Fruit fly (Drosophila melanogaster) whole organism, wandering third instar larva: ENCODE data around the gene phtm.

Experiments
- Abd-B ChIP-seq: fragments of >200 bp; optimal IDR thresholded peaks from 2 replicates; lab custom pipeline; 2017; ENCODE audit warnings: missing biosample characterization, missing genetic modification characterization
- CG32264 ChIP-seq: fragments of 200-800 bp; sonication (Bioruptor generic); optimal IDR thresholded peaks from 2 replicates; lab custom pipeline; 2016; ENCODE audit warnings: missing biosample characterization, missing genetic modification characterization
- CG9705 ChIP-seq: fragments of 200-800 bp; sonication (Bioruptor generic); optimal IDR thresholded peaks from 2 replicates; lab custom pipeline; 2018; ENCODE audit warnings: missing biosample characterization, mild to moderate bottlenecking, missing genetic modification characterization
- CrebA ChIP-seq: fragments of 200-800 bp; sonication (Bioruptor generic); optimal IDR thresholded peaks from 2 replicates; lab custom pipeline; 2016; ENCODE audit warnings: missing biosample characterization, mild to moderate bottlenecking, missing genetic modification characterization, borderline replicate concordance
- Dfd ChIP-seq: fragments of >200 bp; optimal IDR thresholded peaks from 2 replicates; lab custom pipeline; 2017; ENCODE audit warnings: missing biosample characterization, missing genetic modification characterization
- Dif ChIP-seq: fragments of 200-275, 200-300 bp; sonication (Bioruptor generic); optimal IDR thresholded peaks from 2 replicates; lab custom pipeline; 2018; ENCODE audit warnings: missing biosample characterization, missing genetic modification characterization; ENCODE audit not compliant: partially characterized antibody
- GATAd ChIP-seq: sonication (Bioruptor generic); optimal IDR thresholded peaks from 2 replicates; lab custom pipeline; 2016; ENCODE audit warnings: missing biosample characterization, missing genetic modification characterization
- HLH106 ChIP-seq: fragments of 200-800 bp; optimal IDR thresholded peaks from 3 replicates; lab custom pipeline; 2019; ENCODE audit warnings: missing biosample characterization, mild to moderate bottlenecking, missing genetic modification characterization, moderate library complexity
- Hnf4 ChIP-seq: fragments of 200-800 bp; sonication (Bioruptor generic); optimal IDR thresholded peaks from 2 replicates; lab custom pipeline; 2016; ENCODE audit warnings: missing biosample characterization, mild to moderate bottlenecking, missing genetic modification characterization
- Hr78 ChIP-seq: fragments of >200 bp; optimal IDR thresholded peaks from 2 replicates; lab custom pipeline; 2017; ENCODE audit warnings: missing biosample characterization, missing genetic modification characterization
- Hr83 ChIP-seq: fragments of 200-300 bp; sonication (Bioruptor generic); optimal IDR thresholded peaks from 2 replicates; lab custom pipeline; 2016; ENCODE audit warnings: missing biosample characterization, mild to moderate bottlenecking, missing genetic modification characterization, moderate library complexity; ENCODE audit not compliant: poor library complexity, severe bottlenecking
- Myc ChIP-seq: fragments of >200 bp; optimal IDR thresholded peaks from 2 replicates; lab custom pipeline; 2017
- N ChIP-seq: fragments of >200 bp; optimal IDR thresholded peaks from 2 replicates; lab custom pipeline; 2018; ENCODE audit warnings: missing biosample characterization, missing external identifiers, missing genetic modification characterization
- OdsH ChIP-seq: fragments of 200-800 bp; sonication (Bioruptor generic); optimal IDR thresholded peaks from 2 replicates; lab custom pipeline; 2016; ENCODE audit warnings: missing biosample characterization, mild to moderate bottlenecking, missing genetic modification characterization
- Sp1 ChIP-seq: fragments of 200-800 bp; sonication (Bioruptor generic); optimal IDR thresholded peaks from 3 replicates; lab custom pipeline; 2019; ENCODE audit warnings: missing biosample characterization, mild to moderate bottlenecking, missing genetic modification characterization, moderate library complexity
- Vsx2 ChIP-seq: fragments of 200-300, 225-300 bp; sonication (Bioruptor generic); optimal IDR thresholded peaks from 2 replicates; lab custom pipeline; 2018; ENCODE audit warnings: missing biosample characterization, missing genetic modification characterization; ENCODE audit not compliant: partially characterized antibody
- dl ChIP-seq, 2 experiments: fragments of 175-275, 200-275 bp in 1 of 2; fragments of 200-275 bp in 1 of 2; sonication (Bioruptor generic); optimal IDR thresholded peaks; lab custom pipeline; 2018; ENCODE audit warnings: mild to moderate bottlenecking in 2 of 2, missing biosample characterization in 2 of 2, missing genetic modification characterization in 2 of 2, moderate library complexity in 2 of 2; ENCODE audit not compliant: partially characterized antibody in 2 of 2, insufficient read depth in 1 of 2
- ey ChIP-seq: fragments of 200-800 bp; sonication (Bioruptor generic); optimal IDR thresholded peaks from 2 replicates; lab custom pipeline; 2016; ENCODE audit warnings: missing biosample characterization, missing genetic modification characterization
- foxo ChIP-seq, 2 experiments: fragments of 200-800 bp; sonication (Bioruptor generic); optimal IDR thresholded peaks; 2 replicates in 1 of 2; 3 replicates in 1 of 2; lab custom pipeline; 2016 to 2017; ENCODE audit warnings: missing biosample characterization in 2 of 2, missing genetic modification characterization in 2 of 2
- fru ChIP-seq: fragments of 200-800 bp; sonication (Bioruptor generic); optimal IDR thresholded peaks from 3 replicates; lab custom pipeline; 2016; ENCODE audit warnings: missing biosample characterization, mild to moderate bottlenecking, missing genetic modification characterization
- h ChIP-seq: fragments of 200-800 bp; sonication (Bioruptor generic); optimal IDR thresholded peaks from 3 replicates; lab custom pipeline; 2016; ENCODE audit warnings: missing biosample characterization, mild to moderate bottlenecking, missing genetic modification characterization
- pan ChIP-seq: fragments of >200 bp; optimal IDR thresholded peaks from 2 replicates; lab custom pipeline; 2017
- psq ChIP-seq: fragments of 200-800 bp; sonication (Bioruptor generic); optimal IDR thresholded peaks from 3 replicates; lab custom pipeline; 2017; ENCODE audit warnings: missing biosample characterization, mild to moderate bottlenecking, missing genetic modification characterization, moderate library complexity
- rgr ChIP-seq: fragments of 200-800 bp; sonication (Bioruptor generic); optimal IDR thresholded peaks from 3 replicates; lab custom pipeline; 2016; ENCODE audit warnings: missing biosample characterization, mild to moderate bottlenecking, missing genetic modification characterization
- sage ChIP-seq: fragments of 200-800 bp; sonication (Bioruptor generic); optimal IDR thresholded peaks from 2 replicates; lab custom pipeline; 2016; ENCODE audit warnings: missing biosample characterization, mild to moderate bottlenecking, missing genetic modification characterization
- tai ChIP-seq: sonication (Bioruptor generic); optimal IDR thresholded peaks from 2 replicates; lab custom pipeline; 2016; ENCODE audit warnings: missing biosample characterization, missing genetic modification characterization
- woc ChIP-seq: sonication (Bioruptor generic); optimal IDR thresholded peaks from 2 replicates; lab custom pipeline; 2016; ENCODE audit warnings: missing biosample characterization, mild to moderate bottlenecking, missing genetic modification characterization

Gene phtm

DNA sequence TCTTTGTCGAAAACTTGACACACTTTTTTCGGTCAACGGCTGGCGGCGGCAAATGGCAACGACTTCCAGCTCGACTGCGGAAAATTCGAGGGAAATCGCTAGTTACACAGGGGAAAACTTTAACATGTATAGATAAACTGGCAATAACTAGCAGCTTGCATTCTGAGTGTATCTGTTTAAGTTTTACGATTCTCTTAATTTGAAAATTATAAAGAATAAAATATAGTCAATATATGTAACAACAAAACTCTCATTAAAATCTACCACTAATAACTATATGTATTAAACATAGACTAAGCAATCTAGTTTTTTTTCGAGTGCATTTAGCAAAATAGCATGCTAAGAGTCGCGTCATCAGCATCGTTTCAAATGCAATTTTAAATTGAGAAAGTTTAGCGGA is 22.2 kb upstream of the phtm start:
- TF ChIP-seq ey (GFP tag; lab: Kevin White, UChicago), result no peak
- no peak for TF ChIP-seq pan (lab: Kevin White, UChicago)
- no peak for TF ChIP-seq CG9705 (GFP tag; lab: Kevin White, UChicago)
- TF ChIP-seq psq (GFP tag; lab: Kevin White, UChicago), result no peak
- TF ChIP-seq Dfd, result no peak
- TF ChIP-seq h (GFP tag; lab: Kevin White, UChicago), result no peak
- TF ChIP-seq OdsH (GFP tag; lab: Kevin White, UChicago), result no peak
- TF ChIP-seq Sp1 (GFP tag; lab: Kevin White, UChicago), result no peak
- no peak for TF ChIP-seq dl (GFP tag; optimal IDR thresholded peaks at IDR 0.05; lab: Kevin White, UChicago; ENCODE audit: insufficient read depth in 1 of 2, partially characterized antibody in 2 of 2)
- no peak for TF ChIP-seq woc (GFP tag; lab: Kevin White, UChicago)
- TF ChIP-seq Abd-B (GFP tag; lab: Kevin White, UChicago), result no peak

DNA sequence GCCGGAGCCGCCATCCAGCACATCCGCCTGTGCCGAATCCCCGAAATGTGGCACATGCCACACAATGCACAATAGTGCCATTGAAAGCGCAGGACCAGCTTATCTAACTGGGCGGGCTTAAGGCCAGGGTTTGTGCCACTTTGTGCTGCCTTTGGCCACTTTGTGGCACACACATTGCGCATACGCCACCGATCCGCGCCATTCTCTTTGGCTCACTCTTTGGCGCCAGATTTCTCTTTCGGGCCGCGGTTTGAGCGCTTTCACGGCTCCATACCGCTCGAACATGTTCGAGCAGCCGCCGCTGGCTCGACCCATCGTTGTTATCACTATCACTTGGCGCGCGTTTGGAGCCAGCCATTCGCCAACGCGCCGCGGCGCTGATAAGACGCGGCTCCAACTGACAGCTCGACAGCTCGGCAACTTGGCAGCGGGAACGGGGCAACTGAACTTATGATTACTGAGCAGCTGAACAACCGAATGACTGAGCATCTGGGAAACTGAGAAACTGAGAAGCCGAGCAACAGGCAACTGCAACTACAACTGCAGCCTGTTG is 19.8 kb upstream of the phtm start:
- TF ChIP-seq GATAd (GFP tag; lab: Kevin White, UChicago), result no peak
- TF ChIP-seq ey (GFP tag; lab: Kevin White, UChicago), result no peak
- no peak for TF ChIP-seq Abd-B (GFP tag; lab: Kevin White, UChicago)
- TF ChIP-seq rgr (GFP tag; lab: Kevin White, UChicago), result no peak
- no peak for TF ChIP-seq tai
- TF ChIP-seq, all 38 proteins: peak for 0

DNA sequence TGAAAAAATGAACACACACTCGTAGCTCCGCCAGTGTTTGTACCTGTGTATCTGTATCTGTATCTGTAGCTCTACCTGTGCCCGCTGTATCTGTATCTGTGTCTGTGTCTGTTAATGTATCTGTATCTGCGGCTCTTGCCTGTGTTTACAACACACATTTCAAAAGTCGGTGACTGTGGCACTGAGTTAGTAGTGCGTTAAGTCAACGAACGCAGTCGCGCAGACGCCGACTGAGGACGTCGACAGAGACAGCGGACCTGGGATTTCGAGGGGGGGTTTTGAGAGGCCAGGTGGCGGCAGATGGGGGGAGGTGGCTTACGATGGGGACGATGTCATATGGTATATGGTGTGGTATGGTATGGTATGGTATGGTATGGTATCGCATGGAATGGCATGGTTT is 17.3 kb upstream of the phtm start:
- no peak for TF ChIP-seq Hr83 (GFP tag; lab: Kevin White, UChicago)

DNA sequence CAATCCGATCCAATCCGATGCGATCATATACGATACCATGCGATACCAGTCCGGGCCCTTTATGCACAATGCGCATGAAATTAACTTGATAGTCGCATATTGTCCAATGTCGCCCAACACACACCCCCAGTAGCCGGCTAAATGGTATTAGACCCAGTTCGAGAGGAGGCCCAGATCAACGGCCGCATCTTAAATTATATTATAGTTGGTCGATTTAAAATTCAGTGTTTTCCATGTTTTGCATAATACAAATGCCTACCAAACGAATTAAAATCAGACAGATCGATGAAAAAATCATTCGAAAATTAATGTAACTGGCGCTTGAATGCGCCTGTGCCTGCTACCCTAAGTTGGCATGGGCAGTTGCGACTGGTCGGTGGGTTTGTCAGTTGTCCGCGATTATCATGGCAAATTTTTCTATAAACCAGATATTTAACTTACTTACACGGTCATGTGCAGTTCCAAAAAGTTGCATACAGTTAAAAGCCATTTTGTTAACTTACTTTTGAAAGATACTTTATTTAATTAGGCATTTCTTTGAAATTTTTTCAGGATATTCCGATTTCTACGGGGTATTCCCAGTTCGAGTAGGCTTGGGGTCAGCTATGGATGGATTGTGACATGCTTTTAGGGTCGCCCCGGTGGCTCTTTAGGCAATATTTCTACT is 15.6 kb upstream of the phtm start:
- TF ChIP-seq Abd-B (GFP tag; lab: Kevin White, UChicago) (no peak), h (GFP tag; lab: Kevin White, UChicago) (no peak), Hr78 (GFP tag; lab: Kevin White, UChicago) (no peak), HLH106 (tag; lab: Kevin White, UChicago) (no peak), Dif (GFP tag; lab: Kevin White, UChicago) (no peak), psq (GFP tag; lab: Kevin White, UChicago) (no peak), tai (no peak), Vsx2 (GFP tag; lab: Kevin White, UChicago) (no peak), Hnf4 (GFP tag; lab: Kevin White, UChicago) (no peak), Myc (no peak), foxo (GFP tag; optimal IDR thresholded peaks at IDR 0.05; lab: Kevin White, UChicago) (no peak), Hr83 (GFP tag; lab: Kevin White, UChicago) (no peak), OdsH (GFP tag; lab: Kevin White, UChicago) (no peak)

DNA sequence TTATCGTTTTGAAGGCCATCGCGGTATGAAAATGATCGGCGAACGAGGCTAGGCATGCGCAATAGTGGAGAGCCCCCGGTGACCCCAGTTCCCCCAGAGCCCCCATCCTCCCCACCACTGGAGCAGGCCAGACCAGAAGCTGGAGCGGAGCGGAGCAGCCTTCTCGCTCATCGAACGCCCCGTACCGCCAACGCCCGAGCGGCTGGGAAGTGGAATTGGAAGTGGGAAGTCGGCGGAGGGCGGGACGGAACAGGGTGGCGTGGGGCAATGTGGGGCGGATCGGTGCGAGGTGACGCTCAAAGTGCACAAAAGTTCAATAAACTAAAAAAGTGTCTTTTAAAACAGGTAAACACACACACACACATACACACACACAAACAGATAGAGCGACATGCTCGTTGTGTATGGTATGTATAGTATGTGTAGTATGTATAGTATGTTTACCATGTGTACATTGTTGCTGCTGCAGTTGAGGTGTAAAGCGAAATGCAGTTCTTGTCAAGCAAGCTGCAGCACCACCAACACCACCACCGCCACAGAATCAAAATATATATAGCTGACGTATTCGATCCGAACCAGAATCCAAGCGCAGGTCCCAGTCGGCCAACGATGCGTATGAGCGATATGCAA is 13.9 kb upstream of the phtm start:
- TF ChIP-seq fru (GFP tag; lab: Kevin White, UChicago) (no peak), CrebA (GFP tag; lab: Kevin White, UChicago) (no peak), rgr (GFP tag; lab: Kevin White, UChicago) (no peak), Sp1 (GFP tag; lab: Kevin White, UChicago) (no peak), CG32264 (GFP tag; lab: Kevin White, UChicago) (no peak), N (no peak), woc (GFP tag; lab: Kevin White, UChicago) (no peak), tai (no peak), sage (no peak), Vsx2 (GFP tag; lab: Kevin White, UChicago) (no peak), ey (GFP tag; lab: Kevin White, UChicago) (no peak)
